Worm (Caenorhabditis elegans): Measurements from ENCODE around the gene ugt-48.

ce11 chrV:5509966-5510365, 37.9 kb downstream of the ugt-48 start:
- TF ChIP-seq scrt-1 (GFP tag; IDR thresholded peaks at IDR 0.05) (no peak), ama-1 (optimal IDR thresholded peaks at IDR 0.05) (no peak), hmg-4 (GFP tag; optimal IDR thresholded peaks at IDR 0.05) (no peak), sea-1 (GFP tag; conservative IDR thresholded peaks at IDR 0.05) (no peak), ceh-13 (GFP tag; optimal IDR thresholded peaks at IDR 0.05) (no peak), hnd-1 (tag; optimal IDR thresholded peaks at IDR 0.05) (no peak), flt-1 (GFP tag; IDR thresholded peaks at IDR 0.05) (no peak), B0310.2 (tag; optimal IDR thresholded peaks at IDR 0.05) (no peak)
